Worm (Caenorhabditis elegans) whole organism, L4/young adult: ENCODE data around the gene nfya-1.

Source experiments
- W03F9.2 ChIP-seq: fragments of 150-350 bp; optimal IDR thresholded peaks from 2 replicates; lab custom pipeline; 2014; ENCODE audit warnings: missing biosample characterization, missing genetic modification characterization
- him-1 ChIP-seq: sonication (generic microtip); optimal IDR thresholded peaks from 2 replicates; lab custom pipeline; 2016; ENCODE audit warnings: missing genotype, missing genetic modification reagents, missing genetic modification characterization, missing compliant biosample characterization

DNA sequence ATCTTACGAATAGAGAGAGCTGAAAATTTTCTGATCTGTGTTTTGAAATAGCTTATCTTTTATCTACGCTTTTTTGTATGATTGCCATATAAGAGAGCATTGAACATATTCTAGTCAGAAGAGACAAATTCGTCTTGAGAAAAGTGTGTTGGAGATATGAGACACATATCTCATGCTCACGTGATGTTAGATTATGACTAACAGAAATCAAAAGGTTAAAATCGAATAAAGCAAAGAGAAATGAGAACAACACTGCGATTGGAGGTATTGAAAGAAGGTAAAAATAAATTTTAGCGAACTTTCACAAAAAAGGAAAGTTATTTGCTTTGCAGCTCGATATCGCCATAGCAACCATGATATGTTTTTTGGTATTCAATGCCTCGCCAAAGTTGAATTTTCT is 35.4 kb upstream of the nfya-1 start, which contains the start of gene nhr-167:
- TF ChIP-seq him-1 (tag; lab: Kevin White, UChicago): no peak
- TF ChIP-seq W03F9.2 (tag; lab: Kevin White, UChicago): no peak
